Fruit fly (Drosophila melanogaster) Kc167 (cell line): ENCODE results near the gene CG42827.

Experiments
- Myc ChIP-seq: fragments of >200 bp; optimal IDR thresholded peaks from 2 replicates; lab custom pipeline; 2017; ENCODE audit warnings: missing external identifiers
- Sin3A ChIP-seq: fragments of >200 bp; optimal IDR thresholded peaks from 2 replicates; lab custom pipeline; 2018; ENCODE audit warnings: missing external identifiers
- h ChIP-seq: fragments of >200 bp; optimal IDR thresholded peaks from 3 replicates; lab custom pipeline; 2018; ENCODE audit warnings: missing external identifiers
- insv ChIP-seq: fragments of >200 bp; optimal IDR thresholded peaks from 3 replicates; lab custom pipeline; 2018; ENCODE audit warnings: missing external identifiers
- psq ChIP-seq: fragments of >200 bp; optimal IDR thresholded peaks from 2 replicates; lab custom pipeline; 2017; ENCODE audit warnings: missing external identifiers
- ttk ChIP-seq: sonication (Bioruptor generic); optimal IDR thresholded peaks from 2 replicates; lab custom pipeline; 2017; ENCODE audit warnings: missing external identifiers

The CG42827 gene

DNA sequence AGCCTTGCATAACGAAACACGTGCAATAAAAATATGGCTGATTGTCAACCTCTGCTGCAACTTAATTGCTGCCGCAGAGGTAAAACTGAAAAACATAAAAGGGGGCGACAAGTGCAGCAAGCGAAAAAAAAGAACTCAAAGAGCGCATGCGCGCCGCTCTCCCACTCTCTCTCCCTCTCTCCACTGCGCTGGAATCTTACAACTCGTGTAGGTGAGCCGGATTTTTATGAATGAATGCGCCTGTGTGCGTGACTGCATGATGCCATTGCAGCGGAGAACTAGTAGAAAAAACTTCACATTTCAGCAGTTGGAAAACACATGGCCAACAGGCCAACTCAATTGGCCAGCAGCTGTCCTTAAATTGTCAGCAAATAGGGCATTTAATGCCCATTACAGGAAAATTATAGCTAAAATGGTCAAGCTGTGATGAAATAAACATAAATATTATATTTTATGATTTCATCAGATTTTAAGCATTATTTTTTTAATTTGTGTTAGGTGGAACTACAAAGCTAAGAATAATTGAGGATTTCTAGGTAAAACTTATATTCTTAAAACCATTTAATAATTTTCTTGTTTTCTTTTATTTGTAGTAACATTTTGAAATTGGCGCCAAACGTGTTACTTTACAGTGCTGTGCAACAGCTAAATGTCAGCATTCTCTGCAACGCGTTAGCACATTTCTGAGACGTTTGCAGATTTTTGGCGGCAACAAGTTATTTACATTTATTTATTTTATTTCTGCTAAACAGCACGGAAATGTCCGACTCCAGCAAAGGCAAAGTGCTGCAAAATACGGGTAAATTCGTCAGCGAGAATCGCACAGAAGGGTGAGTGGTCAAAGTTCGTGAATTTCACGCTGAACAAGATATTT, 25.1 kb upstream of the CG42827 start, which contains the start of gene PolE1:
TSS of gene PolE1 (plus strand) at position 697 of the 874 bp plus-strand sequence.
- TF ChIP-seq Sin3A (lab: Kevin White, UChicago) (no peak), psq (lab: Kevin White, UChicago) (no peak), ttk (lab: Kevin White, UChicago) (no peak), h (lab: Kevin White, UChicago) (no peak), insv (lab: Kevin White, UChicago) (no peak), Myc (lab: Kevin White, UChicago) (no peak)

DNA sequence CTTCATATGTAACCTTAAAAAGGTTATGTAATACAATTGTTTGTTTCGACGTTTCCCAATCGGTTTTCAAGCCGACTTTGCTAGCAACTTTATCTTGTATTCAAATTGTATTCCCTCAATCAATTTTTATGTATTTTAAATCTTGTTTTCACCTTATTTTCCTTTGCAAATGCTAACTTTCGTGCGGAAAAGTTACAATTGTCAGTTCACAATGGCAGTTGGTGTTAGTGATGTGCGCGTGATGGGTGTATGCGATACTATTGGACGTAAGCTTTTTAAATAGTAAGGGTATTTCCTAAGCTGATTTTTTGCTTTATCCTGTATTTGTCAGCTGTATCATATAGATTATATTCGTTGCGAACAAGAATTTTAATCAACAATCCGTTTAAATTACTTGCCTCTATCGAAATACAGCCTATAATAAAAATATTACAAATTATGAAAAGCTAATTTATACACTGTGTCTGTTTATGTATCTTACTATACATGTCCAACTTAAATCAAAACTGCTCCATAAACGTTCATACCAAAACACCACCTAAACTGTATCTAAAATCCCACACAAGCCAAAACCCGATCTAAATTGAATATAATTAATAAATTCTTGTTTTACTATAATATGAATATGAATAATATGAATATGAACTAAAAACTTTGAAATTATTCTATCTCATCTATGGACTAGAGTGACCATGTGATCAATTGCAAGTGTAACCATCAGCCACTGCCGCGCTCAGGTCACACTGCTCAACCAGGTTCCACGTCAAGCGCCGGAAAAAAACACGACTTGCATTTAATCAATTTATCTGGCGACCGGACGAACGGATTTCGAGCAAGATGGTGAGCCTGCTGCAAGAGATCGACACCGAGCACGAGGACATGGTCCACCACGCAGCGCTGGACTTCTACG, 16.6 kb upstream of the CG42827 start, which contains the start of the genes ATPsynCF6 and Sec13:
TSS of gene ATPsynCF6 (minus strand) at position 236 of the 910 bp plus-strand sequence.
TSS of gene Sec13 (plus strand) at position 450 of the 910 bp plus-strand sequence.
- TF ChIP-seq Myc (lab: Kevin White, UChicago) (no peak), psq (lab: Kevin White, UChicago) (no peak), Sin3A (lab: Kevin White, UChicago) (no peak), insv (lab: Kevin White, UChicago) (no peak), h (lab: Kevin White, UChicago) (no peak), ttk (lab: Kevin White, UChicago) (no peak)

DNA sequence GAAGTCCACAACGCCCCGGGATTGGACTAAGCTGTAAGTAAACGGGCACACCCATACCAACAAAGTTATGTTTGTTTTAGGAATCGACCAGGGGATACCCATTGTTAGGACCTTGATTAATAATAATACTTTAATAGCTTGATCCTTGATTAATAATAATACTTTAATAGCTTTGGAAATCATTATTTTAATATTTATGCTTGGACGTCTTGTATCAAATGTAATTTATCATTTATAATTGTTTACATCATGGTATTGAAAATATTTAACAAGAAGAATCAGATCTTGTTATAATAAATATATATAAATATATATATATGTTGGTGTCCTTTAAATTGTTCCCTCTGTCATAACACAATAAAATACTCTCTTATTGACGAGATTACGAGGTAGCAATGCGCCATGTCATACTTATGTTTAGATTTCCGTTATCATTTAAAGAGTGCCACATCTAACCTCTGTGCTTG, 15.8 kb upstream of the CG42827 start:
- TF ChIP-seq h (lab: Kevin White, UChicago): no peak
- TF ChIP-seq Sin3A (lab: Kevin White, UChicago): no peak
- no peak for TF ChIP-seq psq (lab: Kevin White, UChicago)
- TF ChIP-seq ttk (lab: Kevin White, UChicago): no peak
- TF ChIP-seq insv (lab: Kevin White, UChicago): no peak
- TF ChIP-seq Myc (lab: Kevin White, UChicago): no peak

DNA sequence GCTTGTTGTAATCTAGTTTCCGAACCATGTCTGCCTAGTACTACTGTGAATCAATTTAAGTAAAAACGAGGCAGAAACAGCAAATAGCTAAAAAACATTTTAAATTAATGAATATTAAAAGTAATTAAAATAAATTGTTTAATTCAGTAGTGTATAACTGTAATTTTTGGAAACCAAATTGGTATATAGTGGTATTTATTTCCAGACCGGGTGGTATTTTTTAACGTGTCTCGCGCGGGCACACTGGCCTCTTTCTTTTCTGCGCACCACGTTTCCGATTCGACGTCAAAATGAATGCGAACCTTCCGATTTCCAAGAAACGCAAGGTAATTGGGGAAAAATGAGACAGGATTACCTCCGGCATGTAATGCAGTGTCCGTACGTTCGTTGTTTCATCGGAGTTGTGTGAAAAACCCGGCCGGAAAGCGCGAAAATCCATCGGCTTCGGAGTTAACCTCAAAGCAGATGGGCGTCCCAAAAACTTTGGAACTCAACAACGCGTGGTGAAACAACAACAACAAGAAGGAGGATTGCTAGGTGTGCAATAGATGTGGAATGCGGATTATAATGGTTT, 14.1 kb upstream of the CG42827 start, which contains the start of gene RpS3:
TSS of gene RpS3 (plus strand) at position 248 of the 574 bp plus-strand sequence.
- TF ChIP-seq psq (lab: Kevin White, UChicago): no peak
- no peak for TF ChIP-seq Sin3A (lab: Kevin White, UChicago)
- no peak for TF ChIP-seq Myc (lab: Kevin White, UChicago)
- TF ChIP-seq h (lab: Kevin White, UChicago): no peak
- no peak for TF ChIP-seq insv (lab: Kevin White, UChicago)
- TF ChIP-seq ttk (lab: Kevin White, UChicago): no peak

DNA sequence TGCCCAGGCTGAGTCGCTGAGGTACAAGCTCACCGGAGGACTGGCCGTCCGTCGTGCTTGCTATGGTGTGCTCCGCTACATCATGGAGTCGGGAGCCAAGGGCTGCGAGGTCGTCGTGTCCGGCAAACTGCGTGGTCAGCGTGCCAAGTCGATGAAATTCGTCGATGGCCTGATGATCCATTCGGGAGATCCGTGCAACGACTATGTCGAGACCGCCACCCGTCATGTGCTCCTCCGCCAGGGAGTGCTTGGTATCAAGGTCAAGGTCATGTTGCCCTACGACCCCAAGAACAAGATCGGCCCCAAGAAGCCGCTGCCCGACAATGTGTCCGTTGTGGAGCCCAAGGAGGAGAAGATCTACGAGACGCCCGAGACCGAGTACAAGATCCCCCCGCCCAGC, 13.3 kb upstream of the CG42827 start:
- TF ChIP-seq insv (lab: Kevin White, UChicago): no peak
- no peak for TF ChIP-seq Sin3A (lab: Kevin White, UChicago)
- TF ChIP-seq Myc (lab: Kevin White, UChicago): no peak
- no peak for TF ChIP-seq ttk (lab: Kevin White, UChicago)
- TF ChIP-seq h (lab: Kevin White, UChicago): no peak
- no peak for TF ChIP-seq psq (lab: Kevin White, UChicago)

DNA sequence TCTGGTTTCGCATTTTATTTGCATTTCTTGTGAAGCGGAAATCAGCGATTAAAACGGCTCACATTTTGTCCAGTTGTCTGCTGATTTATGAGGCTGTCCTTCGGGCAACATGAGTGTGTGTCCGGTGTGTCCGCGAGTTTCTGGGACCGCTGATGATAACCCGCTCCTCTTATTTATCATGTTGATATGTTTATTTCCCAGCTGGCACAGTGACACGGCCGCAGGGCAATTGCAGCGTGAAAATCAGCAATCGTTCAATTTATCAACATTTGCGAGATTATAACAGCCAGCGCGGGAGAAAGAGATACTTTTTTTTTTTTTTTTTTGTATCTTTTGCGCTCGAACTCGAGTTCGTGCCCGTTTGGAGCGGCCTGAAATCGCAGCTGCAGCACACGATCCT, 12.4 kb upstream of the CG42827 start:
- TF ChIP-seq Sin3A (lab: Kevin White, UChicago) (no peak), insv (lab: Kevin White, UChicago) (no peak), ttk (lab: Kevin White, UChicago) (no peak), psq (lab: Kevin White, UChicago) (no peak), h (lab: Kevin White, UChicago) (no peak), Myc (lab: Kevin White, UChicago) (no peak)

DNA sequence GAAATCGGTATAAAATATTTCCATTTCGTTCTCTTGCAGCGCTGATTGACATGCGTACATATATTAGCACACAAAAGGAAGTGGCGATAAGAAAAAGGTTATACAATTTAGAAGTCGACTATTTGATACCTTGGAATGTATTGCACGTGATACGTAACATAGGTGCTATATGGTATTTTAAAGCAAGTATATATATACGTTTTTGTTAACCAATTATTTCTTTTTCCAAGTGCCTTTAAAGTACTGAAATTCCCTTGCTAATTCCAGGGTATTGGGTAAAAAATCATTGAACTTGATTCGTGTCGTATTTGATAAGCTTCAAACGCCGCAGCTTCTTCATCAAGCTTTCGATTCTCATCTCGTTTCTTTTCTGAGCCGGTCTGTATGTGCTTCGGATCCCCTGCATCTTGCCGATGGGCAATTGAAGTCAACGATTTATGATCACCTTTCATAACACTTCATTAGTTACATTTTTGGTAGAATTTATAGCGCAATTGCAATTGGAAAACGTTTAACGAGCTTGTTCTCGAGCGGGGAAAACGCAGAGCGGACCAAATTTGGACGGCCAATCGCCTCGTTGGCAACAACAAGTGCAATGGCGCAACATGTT, 9.1 kb upstream of the CG42827 start, which contains the start of gene CG4408:
TSS of gene CG4408 (minus strand) at position 60 of the 610 bp plus-strand sequence.
- TF ChIP-seq psq (lab: Kevin White, UChicago) (no peak), ttk (lab: Kevin White, UChicago) (no peak)

DNA sequence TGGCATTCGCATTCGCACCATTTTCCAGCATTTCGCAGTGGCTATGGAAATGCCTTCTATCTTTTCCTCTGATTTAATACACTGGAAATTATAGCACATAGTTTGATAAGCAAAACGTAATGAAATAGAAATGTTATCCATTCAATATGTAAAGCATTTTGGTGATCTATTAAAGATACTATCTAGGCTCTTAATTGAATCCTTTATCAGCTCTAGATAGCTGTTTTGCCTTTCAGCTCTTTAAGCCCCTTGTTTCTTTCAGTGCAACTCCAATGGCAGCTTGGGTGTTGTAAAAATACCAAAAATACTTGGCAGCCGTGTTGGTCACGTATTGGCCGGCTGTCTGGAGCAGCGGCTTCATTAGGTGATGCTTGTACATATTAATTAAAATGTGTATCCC, 7.7 kb upstream of the CG42827 start:
- TF ChIP-seq Sin3A (lab: Kevin White, UChicago): no peak
- no peak for TF ChIP-seq ttk (lab: Kevin White, UChicago)
- no peak for TF ChIP-seq psq (lab: Kevin White, UChicago)
- TF ChIP-seq Myc (lab: Kevin White, UChicago): no peak
- TF ChIP-seq insv (lab: Kevin White, UChicago): no peak
- no peak for TF ChIP-seq h (lab: Kevin White, UChicago)

DNA sequence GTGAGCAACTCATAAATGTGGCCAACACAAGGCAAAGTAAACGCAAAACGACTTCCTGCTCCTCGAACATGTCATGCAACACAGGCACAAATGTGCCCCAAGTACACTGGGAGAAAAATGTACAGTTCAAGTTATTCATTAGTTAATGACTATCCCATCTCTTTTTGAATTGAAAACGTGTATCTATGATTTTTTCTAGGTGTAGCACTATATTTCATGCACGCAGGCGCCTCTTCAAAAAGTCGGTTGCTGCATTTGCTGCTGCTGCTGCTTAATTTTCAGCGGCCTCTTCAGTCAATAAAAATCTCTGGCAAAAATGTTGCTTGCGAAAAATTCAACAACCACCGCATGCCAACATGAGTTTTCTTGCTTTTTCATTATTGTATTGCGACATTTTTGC, 5.2 kb upstream of the CG42827 start:
- TF ChIP-seq insv (lab: Kevin White, UChicago) (no peak), Myc (lab: Kevin White, UChicago) (no peak), ttk (lab: Kevin White, UChicago) (no peak), h (lab: Kevin White, UChicago) (no peak), psq (lab: Kevin White, UChicago) (no peak), Sin3A (lab: Kevin White, UChicago) (no peak)

DNA sequence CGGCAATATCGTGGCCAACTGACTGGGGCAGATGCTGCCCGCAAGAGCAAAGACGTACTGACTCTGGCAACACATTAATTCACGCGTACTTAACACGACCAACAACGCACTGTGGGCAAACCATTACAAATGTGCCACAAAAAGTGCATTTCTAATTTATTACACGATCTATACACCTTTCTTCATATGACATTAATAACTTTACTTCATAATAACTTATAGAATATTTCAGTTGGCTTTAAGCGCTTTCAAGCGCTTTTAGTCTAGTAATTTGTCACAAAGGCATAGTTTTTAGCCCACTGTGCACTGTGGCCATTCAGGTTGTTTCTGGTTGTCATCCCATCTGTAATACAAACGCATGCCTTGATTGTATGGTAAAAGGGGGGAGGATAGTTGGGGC, 4.5 kb upstream of the CG42827 start:
- no peak for TF ChIP-seq Myc (lab: Kevin White, UChicago)
- no peak for TF ChIP-seq Sin3A (lab: Kevin White, UChicago)
- TF ChIP-seq h (lab: Kevin White, UChicago): no peak
- no peak for TF ChIP-seq psq (lab: Kevin White, UChicago)
- no peak for TF ChIP-seq ttk (lab: Kevin White, UChicago)
- TF ChIP-seq insv (lab: Kevin White, UChicago): no peak
